Worm (Caenorhabditis elegans) whole organism, L2 larva: ENCODE results near the gene srh-74.

Experiments
- F13H6.1 ChIP-seq: sonication (generic microtip); optimal IDR thresholded peaks from 2 replicates; lab custom pipeline; 2016; ENCODE audit warnings: missing genetic modification characterization, missing compliant biosample characterization
- R02D3.7 ChIP-seq: fragments of 150-350 bp; optimal IDR thresholded peaks from 2 replicates; lab custom pipeline; 2014; ENCODE audit warnings: missing biosample characterization, missing genetic modification characterization
- Y55F3AM.14 ChIP-seq: fragments of 200-800 bp; sonication (Bioruptor generic); optimal IDR thresholded peaks from 2 replicates; lab custom pipeline; 2018; ENCODE audit warnings: mild to moderate bottlenecking, missing genetic modification characterization, missing compliant biosample characterization
- alr-1 ChIP-seq: fragments of 150-350 bp; optimal IDR thresholded peaks from 2 replicates; lab custom pipeline; 2014; ENCODE audit warnings: missing biosample characterization, missing genetic modification characterization
- aly-2 ChIP-seq: fragments of 150-350 bp; optimal IDR thresholded peaks from 2 replicates; lab custom pipeline; 2014; ENCODE audit warnings: missing biosample characterization, missing genetic modification characterization
- ama-1 ChIP-seq: fragments of 150-350 bp; optimal IDR thresholded peaks from 2 replicates; lab custom pipeline; 2018; ENCODE audit warnings: inconsistent platforms
- blmp-1 ChIP-seq: sonication (generic microtip); optimal IDR thresholded peaks from 2 replicates; lab custom pipeline; 2017; ENCODE audit warnings: missing genetic modification characterization, mild to moderate bottlenecking, missing compliant biosample characterization, antibody characterized with exemption, moderate library complexity; ENCODE audit not compliant: insufficient read depth
- ceh-16 ChIP-seq: fragments of 150-350 bp; optimal IDR thresholded peaks from 2 replicates; lab custom pipeline; 2014; ENCODE audit warnings: missing biosample characterization, missing genetic modification characterization
- ceh-82 ChIP-seq: fragments of 150-350 bp; optimal IDR thresholded peaks from 2 replicates; lab custom pipeline; 2014; ENCODE audit warnings: missing biosample characterization, missing genetic modification characterization
- crh-2 ChIP-seq: sonication (generic microtip); optimal IDR thresholded peaks from 2 replicates; lab custom pipeline; 2017; ENCODE audit warnings: missing biosample characterization, missing genetic modification characterization
- egl-27 ChIP-seq: sonication (generic microtip); optimal IDR thresholded peaks from 3 replicates; lab custom pipeline; 2017; ENCODE audit warnings: missing biosample characterization, missing genetic modification reagents, missing genetic modification characterization
- elt-1 ChIP-seq: fragments of 150-350 bp; optimal IDR thresholded peaks from 2 replicates; lab custom pipeline; 2014; ENCODE audit warnings: missing biosample characterization, missing genetic modification characterization
- fos-1 ChIP-seq: fragments of 150-350 bp; optimal IDR thresholded peaks from 2 replicates; lab custom pipeline; 2014; ENCODE audit warnings: missing biosample characterization, missing genetic modification characterization
- gmeb-1 ChIP-seq: fragments of 150-350 bp; optimal IDR thresholded peaks from 2 replicates; lab custom pipeline; 2014; ENCODE audit warnings: missing biosample characterization, missing genetic modification characterization
- lin-11 ChIP-seq: fragments of 150-350 bp; sonication (generic microtip); optimal IDR thresholded peaks from 2 replicates; lab custom pipeline; 2014; ENCODE audit warnings: missing biosample characterization, missing genetic modification characterization, inconsistent platforms, mixed read lengths
- lin-13 ChIP-seq: fragments of 150-350 bp; optimal IDR thresholded peaks from 2 replicates; lab custom pipeline; 2014; ENCODE audit warnings: missing biosample characterization, missing genetic modification reagents, missing genetic modification characterization
- lin-39 ChIP-seq: fragments of 150-350 bp; optimal IDR thresholded peaks from 2 replicates; lab custom pipeline; 2014; ENCODE audit warnings: missing biosample characterization, missing genetic modification reagents, missing genetic modification characterization
- lsy-2 ChIP-seq, 2 experiments: fragments of 150-350 bp in 1 of 2; sonication (generic microtip) in 1 of 2; optimal IDR thresholded peaks; 2 replicates each; lab custom pipeline; 2014 to 2017; ENCODE audit warnings: missing biosample characterization in 2 of 2, missing genetic modification characterization in 2 of 2
- mab-5 ChIP-seq: fragments of 150-350 bp; optimal IDR thresholded peaks from 2 replicates; lab custom pipeline; 2014; ENCODE audit warnings: missing biosample characterization, missing genetic modification characterization
- mbf-1 ChIP-seq: sonication (generic microtip); optimal IDR thresholded peaks from 2 replicates; lab custom pipeline; 2017; ENCODE audit warnings: missing biosample characterization, missing genetic modification characterization
- mdl-1 ChIP-seq, 2 experiments: fragments of 150-350 bp in 1 of 2; sonication (generic microtip) in 1 of 2; optimal IDR thresholded peaks; 2 replicates each; lab custom pipeline; 2017; ENCODE audit warnings: missing biosample characterization in 2 of 2, missing genetic modification characterization in 2 of 2
- nhr-10 ChIP-seq: sonication (generic microtip); optimal IDR thresholded peaks from 2 replicates; lab custom pipeline; 2017; ENCODE audit warnings: missing biosample characterization, missing genetic modification characterization
- nhr-12 ChIP-seq: fragments of 150-350 bp; optimal IDR thresholded peaks from 2 replicates; lab custom pipeline; 2014; ENCODE audit warnings: missing biosample characterization, missing genetic modification characterization
- nhr-129 ChIP-seq: fragments of 150-350 bp; optimal IDR thresholded peaks from 2 replicates; lab custom pipeline; 2014; ENCODE audit warnings: missing biosample characterization, missing genetic modification characterization
- nhr-21 ChIP-seq: fragments of 150-350 bp; optimal IDR thresholded peaks from 2 replicates; lab custom pipeline; 2014; ENCODE audit warnings: missing biosample characterization, missing genetic modification characterization
- nhr-23 ChIP-seq: fragments of 150-350 bp; optimal IDR thresholded peaks from 2 replicates; lab custom pipeline; 2014; ENCODE audit warnings: missing biosample characterization, missing genetic modification reagents, missing genetic modification characterization
- nhr-25 ChIP-seq: fragments of 150-350 bp; sonication (generic microtip); optimal IDR thresholded peaks from 3 replicates; lab custom pipeline; 2014; ENCODE audit warnings: missing biosample characterization, missing genetic modification characterization
- nhr-77 ChIP-seq: fragments of 150-350 bp; optimal IDR thresholded peaks from 2 replicates; lab custom pipeline; 2014; ENCODE audit warnings: missing biosample characterization, missing genetic modification characterization
- sem-4 ChIP-seq: fragments of 150-350 bp; optimal IDR thresholded peaks from 2 replicates; lab custom pipeline; 2014; ENCODE audit warnings: missing biosample characterization, missing genetic modification reagents, missing genetic modification characterization
- skn-1 ChIP-seq: sonication (generic microtip); optimal IDR thresholded peaks from 2 replicates; lab custom pipeline; 2017; ENCODE audit warnings: missing biosample characterization, missing genetic modification characterization
- sma-3 ChIP-seq: sonication (generic microtip); optimal IDR thresholded peaks from 2 replicates; lab custom pipeline; 2016; ENCODE audit warnings: missing genetic modification reagents, missing genetic modification characterization, missing compliant biosample characterization
- sma-9 ChIP-seq, 2 experiments: fragments of 150-350 bp in 1 of 2; sonication (generic microtip) in 1 of 2; optimal IDR thresholded peaks; 2 replicates each; lab custom pipeline; 2014 to 2016; ENCODE audit warnings: missing genetic modification characterization in 2 of 2, mild to moderate bottlenecking in 1 of 2, missing biosample characterization in 1 of 2, missing compliant biosample characterization in 1 of 2, missing genetic modification reagents in 1 of 2, moderate library complexity in 1 of 2
- unc-39 ChIP-seq: fragments of 150-350 bp; optimal IDR thresholded peaks from 2 replicates; lab custom pipeline; 2014; ENCODE audit warnings: missing biosample characterization, missing genetic modification characterization
- unc-55 ChIP-seq: fragments of 150-350 bp; sonication (generic microtip); optimal IDR thresholded peaks from 3 replicates; lab custom pipeline; 2014; ENCODE audit warnings: missing biosample characterization, missing genetic modification reagents, missing genetic modification characterization
- zag-1 ChIP-seq: fragments of 150-350 bp; optimal IDR thresholded peaks from 2 replicates; lab custom pipeline; 2014; ENCODE audit warnings: missing biosample characterization, missing genetic modification characterization
- ztf-4 ChIP-seq: fragments of 150-350 bp; optimal IDR thresholded peaks from 2 replicates; lab custom pipeline; 2014; ENCODE audit warnings: missing biosample characterization, missing genetic modification characterization

Gene srh-74

DNA sequence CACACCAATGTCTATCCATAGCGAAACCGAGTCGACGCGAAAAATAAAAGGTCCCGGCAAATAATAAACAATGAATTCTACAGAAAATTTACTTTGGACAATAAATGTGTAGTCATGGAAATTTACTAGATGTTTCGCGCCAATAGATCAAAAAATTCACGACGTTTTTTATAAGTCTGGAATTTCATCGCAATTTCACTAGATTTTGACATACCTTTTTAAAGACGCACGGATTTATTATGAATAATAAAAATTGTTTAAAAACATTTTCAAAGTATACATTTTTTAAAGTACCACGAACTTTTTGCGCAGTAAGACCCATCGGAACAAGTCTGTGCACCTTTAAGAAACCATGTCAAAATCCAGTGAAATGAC, 27.4 kb upstream of the srh-74 start:
- TF ChIP-seq skn-1 (tag; lab: Kevin White, UChicago) (no peak), lin-11 (no peak), lin-39 (tag; lab: Kevin White, UChicago) (no peak), F13H6.1 (tag; lab: Kevin White, UChicago) (no peak), sma-3 (GFP tag; lab: Kevin White, UChicago) (peak; percentile 15), sem-4 (tag; lab: Kevin White, UChicago) (peak; percentile 41), unc-55 (no peak)

- peak; percentile 12 for TF ChIP-seq unc-55
- no peak for TF ChIP-seq lin-11
- TF ChIP-seq nhr-25 (tag; lab: Kevin White, UChicago) = peak; percentile 22
- peak; percentile 4 for TF ChIP-seq nhr-21 (tag; lab: Kevin White, UChicago)
- TF ChIP-seq egl-27 = no peak
- TF ChIP-seq ceh-82 = no peak
- TF ChIP-seq nhr-129 (tag; lab: Kevin White, UChicago) = peak; percentile 31
- TF ChIP-seq nhr-77 = no peak
- TF ChIP-seq blmp-1 = no peak
- no peak for TF ChIP-seq sma-9 (GFP tag; optimal IDR thresholded peaks at IDR 0.05; lab: Kevin White, UChicago)
- TF ChIP-seq sma-9 (tag; optimal IDR thresholded peaks at IDR 0.05; lab: Kevin White, UChicago) = no peak
- no peak for TF ChIP-seq nhr-12 (tag; lab: Kevin White, UChicago)
- TF ChIP-seq zag-1 (tag; lab: Kevin White, UChicago) = no peak
- TF ChIP-seq lsy-2 (tag; optimal IDR thresholded peaks at IDR 0.05; lab: Kevin White, UChicago) = no peak
- peak; percentile 10 for TF ChIP-seq F13H6.1 (tag; lab: Kevin White, UChicago)
- TF ChIP-seq fos-1 (tag; lab: Kevin White, UChicago) = peak; percentile 41
- no peak for TF ChIP-seq gmeb-1 (tag; lab: Kevin White, UChicago)
- no peak for TF ChIP-seq nhr-10 (tag; lab: Kevin White, UChicago)
- TF ChIP-seq mdl-1 (tag; optimal IDR thresholded peaks at IDR 0.05; lab: Kevin White, UChicago) = peak; percentile 41 to 51
- TF ChIP-seq, all 48 proteins: peak for 7
Measured at ce11 chrV:11075209-11076027, 26.8 kb upstream of the srh-74 start.

ce11 chrV:11074448-11074847, 25.9 kb upstream of the srh-74 start, which contains the start of gene act-3:
TSS of gene act-3 (minus strand) at chrV:11074498.
- TF ChIP-seq crh-2 (tag; lab: Kevin White, UChicago) = no peak
- TF ChIP-seq lin-39 (tag; lab: Kevin White, UChicago) = no peak
- no peak for TF ChIP-seq lsy-2 (tag; optimal IDR thresholded peaks at IDR 0.05; lab: Kevin White, UChicago)
- no peak for TF ChIP-seq fos-1 (tag; lab: Kevin White, UChicago)
- TF ChIP-seq sma-3 (GFP tag; lab: Kevin White, UChicago) = no peak
- no peak for TF ChIP-seq aly-2 (tag; lab: Kevin White, UChicago)
- TF ChIP-seq sma-9 (GFP tag; optimal IDR thresholded peaks at IDR 0.05; lab: Kevin White, UChicago) = peak; percentile 16
- no peak for TF ChIP-seq sma-9 (tag; optimal IDR thresholded peaks at IDR 0.05; lab: Kevin White, UChicago)
- TF ChIP-seq F13H6.1 (tag; lab: Kevin White, UChicago) = peak; percentile 44
- TF ChIP-seq zag-1 (tag; lab: Kevin White, UChicago) = no peak
- no peak for TF ChIP-seq alr-1 (tag; lab: Kevin White, UChicago)
- peak; percentile 39 for TF ChIP-seq nhr-129 (tag; lab: Kevin White, UChicago)

DNA sequence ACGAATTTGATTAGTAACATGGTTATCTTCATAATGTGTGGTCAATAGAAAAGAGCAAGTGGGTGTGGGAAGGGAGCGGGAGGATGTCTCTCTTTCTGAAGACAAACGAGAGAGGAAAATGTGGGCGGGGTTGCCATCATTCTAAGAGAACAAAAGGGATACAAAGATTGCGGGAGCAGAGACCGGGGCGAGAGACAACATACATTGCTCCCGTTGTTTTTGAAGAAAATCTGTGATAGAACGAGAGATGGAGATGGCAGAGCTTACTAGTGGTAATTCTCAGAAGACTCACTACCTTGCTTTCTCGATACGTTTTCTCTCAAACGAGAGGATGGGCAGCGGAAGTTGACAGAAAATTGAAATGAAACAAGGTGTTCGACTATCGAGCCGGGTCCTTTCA, 24.8 kb upstream of the srh-74 start:
- TF ChIP-seq egl-27 = no peak
- TF ChIP-seq nhr-129 (tag; lab: Kevin White, UChicago) = peak; percentile 20
- TF ChIP-seq sma-9 (GFP tag; optimal IDR thresholded peaks at IDR 0.05; lab: Kevin White, UChicago) = peak; percentile 25
- no peak for TF ChIP-seq sma-9 (tag; optimal IDR thresholded peaks at IDR 0.05; lab: Kevin White, UChicago)

- TF ChIP-seq lsy-2 (tag; optimal IDR thresholded peaks at IDR 0.05; lab: Kevin White, UChicago) (no peak), lin-13 (no peak), unc-39 (tag; lab: Kevin White, UChicago) (no peak)
Measured at ce11 chrV:11071453-11071852, 22.9 kb upstream of the srh-74 start.

ce11 chrV:11070388-11070787, 21.8 kb upstream of the srh-74 start:
- TF ChIP-seq nhr-21 (tag; lab: Kevin White, UChicago) (peak; percentile 12), unc-55 (no peak), fos-1 (tag; lab: Kevin White, UChicago) (peak; percentile 17), F13H6.1 (tag; lab: Kevin White, UChicago) (no peak), mbf-1 (tag; lab: Kevin White, UChicago) (no peak), elt-1 (tag; lab: Kevin White, UChicago) (no peak), ama-1 (lab: Kevin White, UChicago) (no peak), nhr-25 (tag; lab: Kevin White, UChicago) (peak; percentile 75), R02D3.7 (tag; lab: Kevin White, UChicago) (no peak), blmp-1 (peak; percentile 81), mab-5 (no peak), sma-9 (GFP tag; optimal IDR thresholded peaks at IDR 0.05; lab: Kevin White, UChicago) (no peak), sma-9 (tag; optimal IDR thresholded peaks at IDR 0.05; lab: Kevin White, UChicago) (no peak), mdl-1 (tag; optimal IDR thresholded peaks at IDR 0.05; lab: Kevin White, UChicago) (no peak), Y55F3AM.14 (no peak), sma-3 (GFP tag; lab: Kevin White, UChicago) (peak; percentile 7), ceh-16 (no peak), crh-2 (tag; lab: Kevin White, UChicago) (peak; percentile 22), nhr-23 (tag; lab: Kevin White, UChicago) (no peak), ztf-4 (tag; lab: Kevin White, UChicago) (no peak)
